Fruit fly (Drosophila melanogaster): Measurements from ENCODE around the gene CG43232.
A peak's percentile ranks its signal among the peaks of the same experiment; 100 is the strongest.

Gene CG43232

dm6 chr2L:6968013-6968517, 36.1 kb downstream of the CG43232 start (continued):
- TF ChIP-seq CG17612 (GFP tag; IDR thresholded peaks at IDR 0.05), result no peak
- TF ChIP-seq CG15011 (GFP tag; optimal IDR thresholded peaks at IDR 0.05), result no peak
- TF ChIP-seq Adf1 (GFP tag; IDR thresholded peaks at IDR 0.05), result no peak
- peak; percentile 23 for TF ChIP-seq repo (GFP tag; optimal IDR thresholded peaks at IDR 0.05)
- TF ChIP-seq lov (optimal IDR thresholded peaks at IDR 0.05), result no peak
- no peak for TF ChIP-seq lov (GFP tag; IDR thresholded peaks at IDR 0.05)
- TF ChIP-seq luna (GFP tag; optimal IDR thresholded peaks at IDR 0.05), result peak; percentile 10
- no peak for TF ChIP-seq CG11560 (tag; IDR thresholded peaks at IDR 0.05)
- TF ChIP-seq CG2875 (GFP tag; optimal IDR thresholded peaks at IDR 0.05), result peak; percentile 55
- no peak for TF ChIP-seq ab (GFP tag; optimal IDR thresholded peaks at IDR 0.05)
- peak; percentile 79 for TF ChIP-seq hbn (GFP tag; IDR thresholded peaks at IDR 0.05; ENCODE audit: partially characterized antibody)
- TF ChIP-seq Eip74EF (GFP tag; optimal IDR thresholded peaks at IDR 0.05), result peak in 1 of 2 experiments; percentile 26
- no peak for TF ChIP-seq CG17186 (GFP tag; optimal IDR thresholded peaks at IDR 0.05)
- no peak for TF ChIP-seq CG10543 (GFP tag; optimal IDR thresholded peaks at IDR 0.05)
- TF ChIP-seq CG6765 (GFP tag; optimal IDR thresholded peaks at IDR 0.05), result no peak
- no peak for TF ChIP-seq CG11247 (GFP tag; IDR thresholded peaks at IDR 0.05)
- peak; percentile 60 for TF ChIP-seq CG17912 (GFP tag; optimal IDR thresholded peaks at IDR 0.05)
- no peak for TF ChIP-seq nau (GFP tag; optimal IDR thresholded peaks at IDR 0.05)
- TF ChIP-seq kni (GFP tag; optimal IDR thresholded peaks at IDR 0.05), result no peak
- TF ChIP-seq sqz (GFP tag; optimal IDR thresholded peaks at IDR 0.05), result no peak
- peak; percentile 74; the same call in 1 of the 3 replicates for TF ChIP-seq CG17361 (GFP tag; IDR thresholded peaks at IDR 0.05)
- peak; percentile 43 for TF ChIP-seq mam (GFP tag; optimal IDR thresholded peaks at IDR 0.05)
- TF ChIP-seq danr (GFP tag; IDR thresholded peaks at IDR 0.05), result no peak
- peak; percentile 56 for TF ChIP-seq Antp (GFP tag; optimal IDR thresholded peaks at IDR 0.05)
- no peak for TF ChIP-seq Optix (GFP tag; IDR thresholded peaks at IDR 0.05)
- peak in 1 of 2 experiments; percentile 56 for TF ChIP-seq chif (GFP tag; optimal IDR thresholded peaks at IDR 0.05)
- TF ChIP-seq ato (GFP tag; IDR thresholded peaks at IDR 0.05; ENCODE audit: partially characterized antibody), result peak; percentile 55
- TF ChIP-seq CG4328 (GFP tag; optimal IDR thresholded peaks at IDR 0.05), result no peak
- no peak for TF ChIP-seq CG15073 (GFP tag; optimal IDR thresholded peaks at IDR 0.05)
- TF ChIP-seq CG11696 (GFP tag; IDR thresholded peaks at IDR 0.05), result no peak
- TF ChIP-seq onecut (GFP tag; IDR thresholded peaks at IDR 0.05), result peak; percentile 55
- peak; percentile 51; the same call in 2 of the 3 replicates for TF ChIP-seq mld (GFP tag; IDR thresholded peaks at IDR 0.05; ENCODE audit: partially characterized antibody)
- TF ChIP-seq Asciz (GFP tag; optimal IDR thresholded peaks at IDR 0.05), result no peak
- TF ChIP-seq D19A (tag; optimal IDR thresholded peaks at IDR 0.05), result peak; percentile 32
- no peak for TF ChIP-seq schlank (tag; optimal IDR thresholded peaks at IDR 0.05)
- peak; percentile 22; the same call in 1 of the 2 replicates for TF ChIP-seq CG11085 (GFP tag; IDR thresholded peaks at IDR 0.05)
- TF ChIP-seq CG13287 (GFP tag; IDR thresholded peaks at IDR 0.05; ENCODE audit: partially characterized antibody), result peak; percentile 83
- peak; percentile 32 for TF ChIP-seq nmo (GFP tag; optimal IDR thresholded peaks at IDR 0.05)
- TF ChIP-seq MTF-1 (GFP tag; optimal IDR thresholded peaks at IDR 0.05; ENCODE audit: borderline replicate concordance), result no peak
- TF ChIP-seq CG14050 (GFP tag; IDR thresholded peaks at IDR 0.05), result peak; percentile 24; the same call in 2 of the 3 replicates
- TF ChIP-seq CG10321 (GFP tag; IDR thresholded peaks at IDR 0.05), result no peak
- TF ChIP-seq ftz-f1 (GFP tag; optimal IDR thresholded peaks at IDR 0.05), result no peak
- no peak for TF ChIP-seq CG16779 (GFP tag; IDR thresholded peaks at IDR 0.05)
- no peak for TF ChIP-seq CG7745 (tag; optimal IDR thresholded peaks at IDR 0.05)
- TF ChIP-seq z (GFP tag; IDR thresholded peaks at IDR 0.05), result 0 out of 3 replicates have a peak, but pooled peaks have one; percentile 6
- TF ChIP-seq crc (GFP tag; optimal IDR thresholded peaks at IDR 0.05), result peak; percentile 28
- TF ChIP-seq CG7963 (GFP tag; IDR thresholded peaks at IDR 0.05; ENCODE audit: partially characterized antibody), result peak; percentile 63; the same call in 2 of the 3 replicates
- TF ChIP-seq Deaf1 (tag; optimal IDR thresholded peaks at IDR 0.05), result peak; percentile 30
- no peak for TF ChIP-seq Spps (tag; optimal IDR thresholded peaks at IDR 0.05)
- TF ChIP-seq Ada2b (GFP tag; IDR thresholded peaks at IDR 0.05), result no peak
